Worm (Caenorhabditis elegans): Measurements from ENCODE around the gene lron-7.

Gene lron-7

DNA sequence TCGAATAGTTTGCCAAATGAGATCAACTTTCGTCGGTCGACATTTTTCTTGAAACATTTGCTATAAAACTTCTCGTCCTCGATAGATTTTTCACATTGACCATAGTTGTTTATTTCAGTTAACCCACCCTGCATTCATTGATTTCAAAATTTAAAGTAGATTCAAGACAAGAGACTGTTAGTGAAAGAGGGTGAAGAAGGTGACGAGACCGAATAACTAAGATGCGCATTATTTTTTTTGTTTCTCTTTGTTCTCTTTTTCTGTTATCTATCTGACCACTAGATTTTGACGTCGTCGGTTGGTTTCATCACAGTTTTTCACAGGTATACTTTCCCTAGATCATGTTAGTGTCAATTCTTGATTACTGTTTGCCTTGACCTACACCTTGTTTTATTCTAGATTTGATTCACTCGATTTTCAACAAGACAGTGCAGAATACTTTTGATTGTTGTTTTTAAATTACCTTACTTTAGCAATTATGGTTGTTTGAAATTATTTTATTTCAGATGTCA is 38.8 kb downstream of the lron-7 start, which contains the start of gene ttr-30:
ttr-30 (plus strand) TSS at position 265 of the 512 bp plus-strand sequence.
- TF ChIP-seq ceh-36 (tag; optimal IDR thresholded peaks at IDR 0.05) (no peak), aly-1 (tag; optimal IDR thresholded peaks at IDR 0.05) (no peak), pes-1 (GFP tag; IDR thresholded peaks at IDR 0.05) (no peak), ama-1 (optimal IDR thresholded peaks at IDR 0.05) (no peak), hmbx-1 (tag; optimal IDR thresholded peaks at IDR 0.05) (no peak), tbx-37 (GFP tag; conservative IDR thresholded peaks at IDR 0.05) (no peak), tbx-11 (GFP tag; IDR thresholded peaks at IDR 0.05) (no peak), scrt-1 (GFP tag; IDR thresholded peaks at IDR 0.05) (no peak), hmg-4 (GFP tag; optimal IDR thresholded peaks at IDR 0.05) (no peak), F13C5.2 (tag; optimal IDR thresholded peaks at IDR 0.05) (no peak), ceh-13 (GFP tag; optimal IDR thresholded peaks at IDR 0.05) (no peak), B0310.2 (tag; optimal IDR thresholded peaks at IDR 0.05) (no peak), hnd-1 (tag; optimal IDR thresholded peaks at IDR 0.05) (no peak)

- peak; percentile 78 for TF ChIP-seq hmg-4 (GFP tag; optimal IDR thresholded peaks at IDR 0.05)
- TF ChIP-seq aly-1 (tag; optimal IDR thresholded peaks at IDR 0.05): no peak
- no peak for TF ChIP-seq tbx-11 (GFP tag; IDR thresholded peaks at IDR 0.05)
- TF ChIP-seq F13C5.2 (tag; optimal IDR thresholded peaks at IDR 0.05): peak; percentile 42
- TF ChIP-seq B0310.2 (tag; optimal IDR thresholded peaks at IDR 0.05): no peak
- no peak for TF ChIP-seq ets-7 (tag; optimal IDR thresholded peaks at IDR 0.05)
Measured at ce11 chrX:7334302-7334724, 42.4 kb downstream of the lron-7 start, which contains the start of gene epg-7. Gene epg-7 (plus strand): TSS chrX:7334714.

DNA sequence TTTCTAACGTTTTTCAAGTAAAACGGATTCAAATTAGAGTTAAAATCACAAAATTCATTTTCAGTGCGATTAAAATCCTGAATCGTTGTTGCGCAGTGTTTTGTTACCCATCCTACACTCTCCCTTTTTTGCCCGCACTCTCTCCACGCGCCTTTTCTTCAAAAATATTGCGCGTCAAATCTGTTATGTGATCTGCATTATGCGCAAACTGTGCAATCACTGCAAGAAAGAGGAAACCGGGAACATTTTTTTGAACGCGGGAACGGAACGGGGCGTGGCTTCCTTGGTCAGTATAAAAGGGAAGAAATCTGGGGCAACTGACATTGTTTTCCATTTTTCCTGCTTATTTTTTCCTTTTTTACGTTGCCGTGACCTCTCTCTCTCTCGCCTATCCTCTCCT is 48.5 kb downstream of the lron-7 start:
- TF ChIP-seq tbx-37 (GFP tag; conservative IDR thresholded peaks at IDR 0.05) (no peak), hnd-1 (tag; optimal IDR thresholded peaks at IDR 0.05) (no peak), F13C5.2 (tag; optimal IDR thresholded peaks at IDR 0.05) (no peak), aly-1 (tag; optimal IDR thresholded peaks at IDR 0.05) (no peak), tbx-11 (GFP tag; IDR thresholded peaks at IDR 0.05) (no peak), ceh-13 (GFP tag; optimal IDR thresholded peaks at IDR 0.05) (no peak), pes-1 (GFP tag; IDR thresholded peaks at IDR 0.05) (no peak), B0310.2 (tag; optimal IDR thresholded peaks at IDR 0.05) (no peak), ceh-36 (tag; optimal IDR thresholded peaks at IDR 0.05) (no peak), scrt-1 (GFP tag; IDR thresholded peaks at IDR 0.05) (no peak), ama-1 (optimal IDR thresholded peaks at IDR 0.05) (peak; percentile 53), flt-1 (GFP tag; IDR thresholded peaks at IDR 0.05) (no peak), ets-7 (tag; optimal IDR thresholded peaks at IDR 0.05) (no peak), hmbx-1 (tag; optimal IDR thresholded peaks at IDR 0.05) (no peak), tra-4 (tag; optimal IDR thresholded peaks at IDR 0.05) (no peak), sea-1 (GFP tag; conservative IDR thresholded peaks at IDR 0.05) (no peak), hmg-4 (GFP tag; optimal IDR thresholded peaks at IDR 0.05) (peak; percentile 12)

ce11 chrX:7340915-7341559 is 49.1 kb downstream of the lron-7 start, which contains the start of gene C07D8.6:
Gene C07D8.6 (plus strand): TSS chrX:7341509.
- TF ChIP-seq scrt-1 (GFP tag; IDR thresholded peaks at IDR 0.05): no peak
- TF ChIP-seq aly-1 (tag; optimal IDR thresholded peaks at IDR 0.05): no peak
- no peak for TF ChIP-seq hmbx-1 (tag; optimal IDR thresholded peaks at IDR 0.05)
- no peak for TF ChIP-seq F13C5.2 (tag; optimal IDR thresholded peaks at IDR 0.05)
- TF ChIP-seq flt-1 (GFP tag; IDR thresholded peaks at IDR 0.05): no peak
- no peak for TF ChIP-seq B0310.2 (tag; optimal IDR thresholded peaks at IDR 0.05)
- TF ChIP-seq hnd-1 (tag; optimal IDR thresholded peaks at IDR 0.05): no peak
- no peak for TF ChIP-seq tbx-37 (GFP tag; conservative IDR thresholded peaks at IDR 0.05)
- no peak for TF ChIP-seq hmg-4 (GFP tag; optimal IDR thresholded peaks at IDR 0.05)
- TF ChIP-seq tra-4 (tag; optimal IDR thresholded peaks at IDR 0.05): no peak
- TF ChIP-seq ama-1 (optimal IDR thresholded peaks at IDR 0.05): no peak
- no peak for TF ChIP-seq sea-1 (GFP tag; conservative IDR thresholded peaks at IDR 0.05)
- no peak for TF ChIP-seq pes-1 (GFP tag; IDR thresholded peaks at IDR 0.05)
- TF ChIP-seq tbx-11 (GFP tag; IDR thresholded peaks at IDR 0.05): no peak

DNA sequence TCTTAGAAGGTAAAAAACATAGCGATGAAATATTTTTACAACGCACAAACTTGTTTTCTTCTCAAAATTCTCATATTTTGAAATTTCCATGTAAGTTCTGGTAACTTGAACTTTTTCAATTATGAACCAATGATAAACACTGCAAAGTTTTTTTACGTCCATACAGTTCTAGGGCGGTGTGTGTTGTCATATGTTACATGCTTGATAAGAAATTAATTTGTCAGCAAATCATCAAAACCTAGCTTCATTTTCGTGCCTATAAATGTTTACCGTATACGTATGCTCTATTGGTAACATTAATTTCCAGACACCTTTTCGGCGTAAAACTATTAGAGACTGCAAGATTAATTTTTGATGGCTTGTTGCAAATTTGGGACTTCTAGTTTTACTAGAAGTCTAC is 51.3 kb downstream of the lron-7 start:
- TF ChIP-seq tra-4 (tag; optimal IDR thresholded peaks at IDR 0.05) (no peak), aly-1 (tag; optimal IDR thresholded peaks at IDR 0.05) (no peak), ama-1 (optimal IDR thresholded peaks at IDR 0.05) (no peak), hmg-4 (GFP tag; optimal IDR thresholded peaks at IDR 0.05) (no peak), B0310.2 (tag; optimal IDR thresholded peaks at IDR 0.05) (no peak)

DNA sequence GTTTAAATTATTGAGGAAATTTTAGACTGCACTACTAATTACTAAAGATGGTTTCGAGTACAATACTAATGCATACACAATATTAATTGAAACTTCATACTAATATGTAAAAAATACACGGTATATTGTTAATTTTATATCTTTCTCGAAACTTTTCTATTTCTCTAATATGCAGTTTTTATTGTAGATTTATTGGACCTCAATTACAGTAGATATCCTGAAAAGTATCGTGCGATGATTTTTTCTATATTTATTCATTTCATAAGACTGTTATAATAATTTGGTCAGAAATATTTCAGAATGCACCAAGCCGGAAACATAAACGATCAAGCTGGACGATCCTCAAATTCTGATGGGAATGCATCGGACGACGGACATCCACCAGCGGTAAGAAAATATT is 51.8 kb downstream of the lron-7 start, which contains the start of gene C07D8.5:
C07D8.5 (plus strand) TSS at position 301 of the 400 bp plus-strand sequence.
- TF ChIP-seq ceh-36 (tag; optimal IDR thresholded peaks at IDR 0.05) (no peak), scrt-1 (GFP tag; IDR thresholded peaks at IDR 0.05) (no peak), pes-1 (GFP tag; IDR thresholded peaks at IDR 0.05) (no peak), B0310.2 (tag; optimal IDR thresholded peaks at IDR 0.05) (no peak), tbx-11 (GFP tag; IDR thresholded peaks at IDR 0.05) (no peak), ceh-13 (GFP tag; optimal IDR thresholded peaks at IDR 0.05) (no peak), tbx-37 (GFP tag; conservative IDR thresholded peaks at IDR 0.05) (no peak), ets-7 (tag; optimal IDR thresholded peaks at IDR 0.05) (no peak), ama-1 (optimal IDR thresholded peaks at IDR 0.05) (no peak), aly-1 (tag; optimal IDR thresholded peaks at IDR 0.05) (no peak), hnd-1 (tag; optimal IDR thresholded peaks at IDR 0.05) (no peak), hmbx-1 (tag; optimal IDR thresholded peaks at IDR 0.05) (no peak), flt-1 (GFP tag; IDR thresholded peaks at IDR 0.05) (no peak), F13C5.2 (tag; optimal IDR thresholded peaks at IDR 0.05) (no peak), hmg-4 (GFP tag; optimal IDR thresholded peaks at IDR 0.05) (no peak), sea-1 (GFP tag; conservative IDR thresholded peaks at IDR 0.05) (no peak), tra-4 (tag; optimal IDR thresholded peaks at IDR 0.05) (no peak)

Measured in whole organism, early embryonic.